Worm (Caenorhabditis elegans): ENCODE data around the gene Y50D4A.6.

Gene Y50D4A.6

DNA sequence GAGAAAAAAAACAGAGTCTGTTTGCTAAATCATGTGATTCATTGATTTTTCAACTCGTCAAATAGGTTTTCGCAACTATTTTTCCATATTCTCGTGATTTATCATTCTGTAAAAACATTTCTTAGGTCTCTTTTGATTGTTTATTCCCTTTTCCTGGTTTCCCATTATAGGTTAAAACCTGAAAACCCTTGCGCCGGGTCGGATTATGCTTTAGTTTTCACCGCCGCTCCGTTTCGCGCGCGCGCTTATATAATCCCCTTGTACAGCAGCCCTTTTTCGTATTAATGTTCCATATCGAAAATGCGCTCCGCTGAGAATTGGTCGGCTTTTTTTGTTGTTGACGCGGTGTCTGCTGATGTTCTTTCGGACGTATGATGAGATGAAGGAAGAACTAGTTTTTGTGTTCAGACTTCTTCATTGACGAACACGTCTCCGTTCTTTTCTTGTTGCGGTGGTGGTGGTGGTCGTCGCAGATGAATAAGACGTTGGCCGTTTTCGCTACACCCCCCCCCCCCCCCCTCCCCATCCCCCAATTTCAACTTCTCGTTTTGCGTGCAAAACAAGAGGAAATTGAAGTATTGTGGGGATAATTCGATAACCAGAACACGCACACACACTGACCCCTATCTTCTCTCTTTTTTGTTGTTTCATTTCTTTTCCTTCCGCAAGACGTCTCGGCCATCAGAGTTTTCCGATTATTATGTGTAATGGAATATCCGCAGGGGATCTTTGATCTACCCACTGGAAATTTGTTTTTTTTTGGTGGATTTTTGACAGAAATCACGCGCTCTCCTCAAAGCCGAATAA lies 44.4 kb downstream of the Y50D4A.6 start:
- no peak for TF ChIP-seq tab-1 (GFP tag; IDR thresholded peaks at IDR 0.05)
- TF ChIP-seq med-1 (GFP tag; optimal IDR thresholded peaks at IDR 0.05; ENCODE audit: insufficient read depth): no peak
- no peak for TF ChIP-seq ref-1 (GFP tag; conservative IDR thresholded peaks at IDR 0.05)
- TF ChIP-seq cog-1 (tag; optimal IDR thresholded peaks at IDR 0.05): no peak
- no peak for TF ChIP-seq klf-2 (GFP tag; conservative IDR thresholded peaks at IDR 0.05)
- no peak for TF ChIP-seq flt-1 (GFP tag; IDR thresholded peaks at IDR 0.05)
- TF ChIP-seq T22C8.4 (GFP tag; IDR thresholded peaks at IDR 0.05): no peak
- no peak for TF ChIP-seq ztf-29 (GFP tag; IDR thresholded peaks at IDR 0.05)
- TF ChIP-seq ztf-23 (GFP tag; IDR thresholded peaks at IDR 0.05): no peak

DNA sequence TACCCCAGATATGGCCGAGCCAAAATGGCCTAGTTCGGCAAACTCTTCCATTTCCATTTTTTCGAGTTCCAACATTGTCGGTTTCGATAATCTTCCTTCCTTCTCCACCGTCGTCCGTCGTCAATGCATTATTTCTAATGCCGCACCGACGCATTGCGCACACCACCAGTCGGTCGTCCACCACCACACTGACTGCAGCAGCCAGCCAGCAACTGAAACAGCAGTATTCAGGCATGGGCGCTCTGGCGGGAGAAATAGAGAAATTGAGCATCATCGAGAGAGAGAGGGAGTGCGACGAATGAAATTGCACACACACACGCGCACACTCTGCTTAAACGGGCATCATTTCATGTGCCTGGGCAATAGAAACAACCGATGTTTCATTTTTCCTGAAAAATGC lies 45.1 kb downstream of the Y50D4A.6 start:
- 0 out of 2 replicates have a peak, but pooled peaks have one; percentile 26 for TF ChIP-seq flt-1 (GFP tag; IDR thresholded peaks at IDR 0.05)
- peak; percentile 55; the same call in 1 of the 2 replicates for TF ChIP-seq ztf-23 (GFP tag; IDR thresholded peaks at IDR 0.05)
- no peak for TF ChIP-seq tab-1 (GFP tag; IDR thresholded peaks at IDR 0.05)

DNA sequence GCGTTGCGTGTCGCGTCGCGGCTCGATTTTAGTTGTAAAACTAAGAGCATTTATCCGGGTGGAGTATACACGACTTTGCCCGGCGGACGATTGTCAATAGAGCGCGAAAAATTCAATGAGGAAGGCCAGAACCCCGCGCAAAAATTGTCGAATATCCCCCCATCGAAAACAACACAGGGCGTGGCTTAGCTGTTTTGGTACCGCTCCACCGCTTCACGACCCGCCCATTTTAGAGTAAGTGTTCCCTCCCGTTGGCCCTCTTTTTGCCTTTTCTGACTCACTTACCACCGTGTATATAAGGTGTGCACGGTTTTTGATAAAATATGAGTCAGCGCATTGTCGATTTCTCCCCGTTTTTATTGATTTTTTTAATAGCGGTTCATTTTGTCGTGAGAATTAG lies 45.7 kb downstream of the Y50D4A.6 start:
- no peak for TF ChIP-seq ztf-29 (GFP tag; IDR thresholded peaks at IDR 0.05)
- TF ChIP-seq ztf-23 (GFP tag; IDR thresholded peaks at IDR 0.05): no peak

DNA sequence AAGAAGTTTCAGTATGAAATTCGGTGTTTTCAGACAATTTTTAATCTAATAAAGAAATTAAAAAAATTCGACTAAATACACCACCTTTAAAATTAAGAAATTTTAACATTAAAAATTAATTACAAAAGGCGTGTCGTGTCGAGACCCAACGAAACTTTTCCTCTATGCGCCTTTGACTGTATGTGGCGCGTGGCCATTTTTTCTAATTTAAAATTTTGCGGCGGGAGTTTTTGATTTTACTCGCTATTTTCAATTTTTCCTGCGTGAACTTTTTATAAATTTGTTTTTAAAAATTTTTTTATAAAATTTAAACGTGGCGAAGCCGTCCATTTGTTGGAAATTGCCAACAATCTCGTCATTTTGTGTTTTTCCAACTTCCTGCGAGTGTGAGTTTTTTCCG lies 46.3 kb downstream of the Y50D4A.6 start:
- TF ChIP-seq cog-1 (tag; optimal IDR thresholded peaks at IDR 0.05) (no peak), ref-1 (GFP tag; conservative IDR thresholded peaks at IDR 0.05) (no peak), med-1 (GFP tag; optimal IDR thresholded peaks at IDR 0.05; ENCODE audit: insufficient read depth) (no peak), ztf-23 (GFP tag; IDR thresholded peaks at IDR 0.05) (no peak), flt-1 (GFP tag; IDR thresholded peaks at IDR 0.05) (no peak), klf-2 (GFP tag; conservative IDR thresholded peaks at IDR 0.05) (no peak), T22C8.4 (GFP tag; IDR thresholded peaks at IDR 0.05) (no peak), ztf-29 (GFP tag; IDR thresholded peaks at IDR 0.05) (no peak), tab-1 (GFP tag; IDR thresholded peaks at IDR 0.05) (no peak)

DNA sequence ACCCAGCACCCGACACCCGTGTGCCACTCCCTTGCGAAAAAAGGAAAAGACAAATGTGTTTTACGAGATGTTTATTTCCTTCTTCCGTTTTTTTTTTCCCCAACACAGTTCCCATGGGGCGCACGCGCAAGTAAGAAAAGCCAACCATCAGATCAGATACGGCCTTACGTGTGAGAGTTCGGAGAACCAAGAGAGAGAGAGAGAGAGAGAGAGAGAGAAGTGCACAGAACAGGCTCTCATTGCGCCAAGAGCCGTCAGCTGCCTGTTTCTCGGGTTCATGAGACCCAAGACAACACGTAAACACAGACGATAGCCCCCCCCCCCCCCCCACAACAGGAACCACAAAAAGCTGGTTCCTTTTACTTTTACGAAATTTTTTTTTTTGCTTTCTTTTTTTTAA lies 47.2 kb downstream of the Y50D4A.6 start:
- TF ChIP-seq tab-1 (GFP tag; IDR thresholded peaks at IDR 0.05) (no peak), cog-1 (tag; optimal IDR thresholded peaks at IDR 0.05) (no peak), ztf-29 (GFP tag; IDR thresholded peaks at IDR 0.05) (no peak), klf-2 (GFP tag; conservative IDR thresholded peaks at IDR 0.05) (no peak), ref-1 (GFP tag; conservative IDR thresholded peaks at IDR 0.05) (no peak), T22C8.4 (GFP tag; IDR thresholded peaks at IDR 0.05) (no peak), flt-1 (GFP tag; IDR thresholded peaks at IDR 0.05) (no peak), med-1 (GFP tag; optimal IDR thresholded peaks at IDR 0.05; ENCODE audit: insufficient read depth) (no peak), ztf-23 (GFP tag; IDR thresholded peaks at IDR 0.05) (no peak)

DNA sequence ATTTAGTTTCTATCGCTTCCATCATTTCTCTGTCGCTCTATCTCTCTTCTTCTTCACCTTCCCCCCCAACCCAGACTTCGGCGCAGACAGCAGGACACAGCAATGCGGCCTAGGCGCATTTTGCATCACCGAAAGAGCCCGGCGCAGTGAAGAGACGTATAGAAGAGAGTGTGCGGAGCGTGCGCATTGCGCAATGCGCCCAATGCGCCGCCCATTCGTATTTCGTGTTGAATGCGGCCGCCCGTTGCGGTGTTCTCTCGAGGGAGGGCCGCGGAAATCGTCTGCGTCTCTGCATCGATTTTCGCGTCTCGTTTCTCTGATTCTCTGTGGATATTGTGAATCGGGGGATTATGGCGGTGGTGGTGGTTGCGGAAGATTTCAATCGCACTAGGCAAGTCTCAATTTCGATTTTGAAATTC lies 47.7 kb downstream of the Y50D4A.6 start:
- TF ChIP-seq ztf-29 (GFP tag; IDR thresholded peaks at IDR 0.05) (no peak), flt-1 (GFP tag; IDR thresholded peaks at IDR 0.05) (peak; percentile 88), klf-2 (GFP tag; conservative IDR thresholded peaks at IDR 0.05) (no peak), T22C8.4 (GFP tag; IDR thresholded peaks at IDR 0.05) (peak; percentile 88), cog-1 (tag; optimal IDR thresholded peaks at IDR 0.05) (peak; percentile 98), ztf-23 (GFP tag; IDR thresholded peaks at IDR 0.05) (peak; percentile 75; the same call in 1 of the 2 replicates), med-1 (GFP tag; optimal IDR thresholded peaks at IDR 0.05; ENCODE audit: insufficient read depth) (no peak), ref-1 (GFP tag; conservative IDR thresholded peaks at IDR 0.05) (peak; percentile 47; the same call in 1 of the 2 replicates), tab-1 (GFP tag; IDR thresholded peaks at IDR 0.05) (0 out of 2 replicates have a peak, but pooled peaks have one; percentile 14)

DNA sequence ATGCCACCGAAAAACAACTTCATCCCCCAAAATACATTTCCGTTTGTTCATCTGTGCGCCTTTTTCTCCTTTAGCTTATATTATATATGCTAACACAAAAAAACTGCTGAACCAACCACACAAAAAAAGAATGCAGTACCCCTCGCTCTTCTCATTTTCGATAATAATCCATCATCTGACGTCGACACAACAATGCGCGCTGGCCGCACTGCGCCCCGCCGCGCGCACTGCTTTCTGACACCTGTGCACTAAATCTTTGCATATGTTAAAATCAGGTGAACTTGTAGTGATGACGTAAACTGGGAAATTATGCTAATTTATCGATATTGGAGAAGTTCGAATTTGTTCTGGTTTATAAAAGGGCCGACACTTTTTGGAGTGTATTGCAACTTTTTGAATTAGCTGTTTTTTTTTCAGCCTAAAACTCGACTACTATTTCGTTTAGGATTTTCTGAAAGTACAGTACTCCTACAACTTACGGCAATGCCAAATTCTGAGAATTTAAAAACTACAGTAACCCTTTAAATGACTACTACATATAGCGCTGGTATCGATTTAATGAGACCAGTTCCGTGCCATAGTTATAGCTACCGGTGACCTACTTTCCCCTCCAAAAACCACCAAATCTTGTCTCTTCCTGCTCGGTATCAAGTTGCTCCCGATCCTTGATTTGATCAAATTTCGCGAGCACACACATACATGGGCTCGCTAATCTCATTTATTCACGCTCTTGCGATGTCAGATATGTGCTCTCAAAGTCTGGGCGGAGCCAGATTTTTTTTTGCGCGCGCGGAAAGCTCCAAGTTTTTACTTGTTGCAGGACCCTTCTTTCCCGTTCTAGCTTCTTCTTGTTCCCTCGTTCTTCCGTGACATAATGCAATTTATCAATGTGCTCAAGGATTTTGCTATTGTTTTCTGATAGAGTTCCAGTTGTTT lies 49.1 kb downstream of the Y50D4A.6 start:
- TF ChIP-seq klf-2 (GFP tag; conservative IDR thresholded peaks at IDR 0.05) (no peak), ref-1 (GFP tag; conservative IDR thresholded peaks at IDR 0.05) (no peak), med-1 (GFP tag; optimal IDR thresholded peaks at IDR 0.05; ENCODE audit: insufficient read depth) (no peak), ztf-29 (GFP tag; IDR thresholded peaks at IDR 0.05) (no peak), cog-1 (tag; optimal IDR thresholded peaks at IDR 0.05) (no peak), ztf-23 (GFP tag; IDR thresholded peaks at IDR 0.05) (no peak), T22C8.4 (GFP tag; IDR thresholded peaks at IDR 0.05) (no peak), flt-1 (GFP tag; IDR thresholded peaks at IDR 0.05) (no peak), tab-1 (GFP tag; IDR thresholded peaks at IDR 0.05) (no peak)

Measured in whole organism, midembryonic.